Fruit fly (Drosophila melanogaster) whole organism, embryonic: ENCODE data around the gene Mbs.

Experiments used
- Asciz ChIP-seq: fragments of 200-800 bp; sonication (Bioruptor generic); optimal IDR thresholded peaks from 2 replicates; lab custom pipeline; 2017; ENCODE audit warnings: missing biosample characterization, mild to moderate bottlenecking, missing genetic modification characterization, missing genetic modification reagents
- Atf6 ChIP-seq: fragments of 200-800 bp; sonication (Bioruptor generic); IDR thresholded peaks from 2 replicates; pipeline ENCODE4 v1.3.6; 2022; ENCODE audit warnings: missing biosample characterization, missing genetic modification characterization
- CG10267 ChIP-seq: fragments of 200-800 bp; sonication (Bioruptor generic); optimal IDR thresholded peaks from 2 replicates; lab custom pipeline; 2018; ENCODE audit warnings: missing biosample characterization, mild to moderate bottlenecking, missing genetic modification characterization, moderate library complexity
- CG12299 ChIP-seq: fragments of 200-800 bp; sonication (Bioruptor generic); optimal IDR thresholded peaks from 2 replicates; lab custom pipeline; 2018; ENCODE audit warnings: missing biosample characterization, mild to moderate bottlenecking, missing genetic modification characterization
- CG13287 ChIP-seq: fragments of 200-800 bp; sonication (Bioruptor generic); IDR thresholded peaks from 2 replicates; pipeline ENCODE4 v1.3.6; 2022; ENCODE audit warnings: missing biosample characterization, missing genetic modification characterization; ENCODE audit not compliant: partially characterized antibody
- CG14860 ChIP-seq: fragments of 200-800 bp; sonication (Bioruptor generic); IDR thresholded peaks from 3 replicates; pipeline ENCODE4 v1.3.6; 2022; ENCODE audit warnings: missing biosample characterization, missing genetic modification characterization; ENCODE audit not compliant: partially characterized antibody
- CG1529 ChIP-seq: fragments of 200-800 bp; sonication (Bioruptor generic); optimal IDR thresholded peaks from 3 replicates; lab custom pipeline; 2018; ENCODE audit warnings: missing biosample characterization, missing genetic modification characterization
- CG17186 ChIP-seq: fragments of 200-800 bp; sonication (Bioruptor generic); optimal IDR thresholded peaks from 3 replicates; lab custom pipeline; 2017; ENCODE audit warnings: missing biosample characterization, missing genetic modification reagents, missing genetic modification characterization
- CG17328 ChIP-seq: fragments of 200-800 bp; sonication (Bioruptor generic); IDR thresholded peaks from 2 replicates; pipeline ENCODE4 v1.3.6; 2022; ENCODE audit warnings: missing biosample characterization, missing genetic modification characterization
- CG18476 ChIP-seq: fragments of 200-800 bp; sonication (Bioruptor generic); optimal IDR thresholded peaks from 2 replicates; lab custom pipeline; 2016; ENCODE audit warnings: missing biosample characterization, mild to moderate bottlenecking, missing genetic modification characterization
- CG2116 ChIP-seq: fragments of 200-800 bp; sonication (Bioruptor generic); optimal IDR thresholded peaks from 3 replicates; lab custom pipeline; 2018; ENCODE audit warnings: missing biosample characterization, mild to moderate bottlenecking, missing genetic modification characterization
- CG2120 ChIP-seq: fragments of 200-800 bp; sonication (Bioruptor generic); optimal IDR thresholded peaks from 3 replicates; lab custom pipeline; 2016; ENCODE audit warnings: missing biosample characterization, missing genetic modification characterization
- CG30020 ChIP-seq: fragments of 200-800 bp; optimal IDR thresholded peaks from 2 replicates; lab custom pipeline; 2019; ENCODE audit warnings: missing biosample characterization, mild to moderate bottlenecking, missing genetic modification characterization, moderate library complexity
- CG3065 ChIP-seq: fragments of 200-800 bp; sonication (Bioruptor generic); optimal IDR thresholded peaks from 2 replicates; lab custom pipeline; 2016; ENCODE audit warnings: missing biosample characterization, missing genetic modification characterization
- CG34376 ChIP-seq: fragments of 200-800 bp; sonication (Bioruptor generic); optimal IDR thresholded peaks from 2 replicates; lab custom pipeline; 2018; ENCODE audit warnings: missing biosample characterization, mild to moderate bottlenecking, missing genetic modification characterization
- CG6791 ChIP-seq: fragments of 200-800 bp; sonication (Bioruptor generic); IDR thresholded peaks from 3 replicates; pipeline ENCODE4 v1.3.6; 2022; ENCODE audit warnings: missing biosample characterization, missing genetic modification characterization; ENCODE audit not compliant: partially characterized antibody
- CG7357 ChIP-seq: fragments of 200-800 bp; sonication (Bioruptor generic); IDR thresholded peaks from 3 replicates; pipeline ENCODE4 v1.3.6; 2022; ENCODE audit warnings: missing biosample characterization, missing genetic modification characterization
- CG7745 ChIP-seq: fragments of 200-800 bp; sonication (Bioruptor generic); optimal IDR thresholded peaks from 2 replicates; lab custom pipeline; 2018; ENCODE audit warnings: missing biosample characterization, mild to moderate bottlenecking, missing genetic modification characterization, moderate library complexity
- CG9817 ChIP-seq: fragments of 200-800 bp; sonication (Bioruptor generic); optimal IDR thresholded peaks from 2 replicates; lab custom pipeline; 2018; ENCODE audit warnings: missing biosample characterization, mild to moderate bottlenecking, missing genetic modification characterization, moderate library complexity
- CHES-1-like ChIP-seq: fragments of 200-800 bp; sonication (Bioruptor generic); optimal IDR thresholded peaks from 2 replicates; lab custom pipeline; 2016; ENCODE audit warnings: missing biosample characterization, missing genetic modification characterization
- D ChIP-seq, 2 experiments: fragments of 200-800 bp in 1 of 2; fragments of >200 bp in 1 of 2; sonication (Bioruptor generic) in 1 of 2; optimal IDR thresholded peaks; 2 replicates in 1 of 2; 3 replicates in 1 of 2; lab custom pipeline; 2017; ENCODE audit warnings: mild to moderate bottlenecking in 1 of 2, missing biosample characterization in 1 of 2, missing genetic modification characterization in 1 of 2, missing genetic modification reagents in 1 of 2
- Dek ChIP-seq: fragments of 200-800 bp; sonication (Bioruptor generic); optimal IDR thresholded peaks from 3 replicates; lab custom pipeline; 2019; ENCODE audit warnings: missing biosample characterization, mild to moderate bottlenecking, missing genetic modification characterization, moderate library complexity
- Drgx ChIP-seq: fragments of 200-800 bp; sonication (Bioruptor generic); IDR thresholded peaks from 2 replicates; pipeline ENCODE4 v1.3.6; 2022; ENCODE audit warnings: missing biosample characterization, missing genetic modification characterization
- HLH4C ChIP-seq: fragments of 200-800 bp; sonication (Bioruptor generic); IDR thresholded peaks from 3 replicates; pipeline ENCODE4 v1.3.6; 2022; ENCODE audit warnings: missing biosample characterization, missing genetic modification characterization; ENCODE audit not compliant: partially characterized antibody
- HmgZ ChIP-seq: fragments of 200-800 bp; sonication (Bioruptor generic); optimal IDR thresholded peaks from 2 replicates; lab custom pipeline; 2018; ENCODE audit warnings: missing biosample characterization, mild to moderate bottlenecking, missing genetic modification characterization
- MBD-R2 ChIP-seq: fragments of 200-800 bp; sonication (Bioruptor generic); IDR thresholded peaks from 2 replicates; pipeline ENCODE4 v1.3.6; 2022; ENCODE audit warnings: missing biosample characterization, missing genetic modification characterization
- PHDP ChIP-seq: fragments of 200-800 bp; sonication (Bioruptor generic); optimal IDR thresholded peaks from 3 replicates; lab custom pipeline; 2018; ENCODE audit warnings: missing biosample characterization, mild to moderate bottlenecking, missing genetic modification characterization, moderate library complexity
- Pdp1 ChIP-seq, 2 experiments: fragments of 200-800 bp; sonication (Bioruptor generic); optimal IDR thresholded peaks; 3 replicates each; lab custom pipeline; 2016; ENCODE audit warnings: missing biosample characterization in 2 of 2, missing genetic modification characterization in 2 of 2, mild to moderate bottlenecking in 1 of 2, moderate library complexity in 1 of 2
- Rfx ChIP-seq: fragments of 200-800 bp; sonication (Bioruptor generic); IDR thresholded peaks from 2 replicates; pipeline ENCODE4 v1.3.6; 2022; ENCODE audit warnings: missing biosample characterization, missing genetic modification characterization
- Sry-δ ChIP-seq: fragments of 200-800 bp; sonication (Bioruptor generic); optimal IDR thresholded peaks from 2 replicates; lab custom pipeline; 2016; ENCODE audit warnings: missing biosample characterization, missing genetic modification characterization
- ato ChIP-seq: fragments of 200-800 bp; sonication (Bioruptor generic); IDR thresholded peaks from 2 replicates; pipeline ENCODE4 v1.3.6; 2022; ENCODE audit warnings: missing biosample characterization, missing genetic modification characterization; ENCODE audit not compliant: partially characterized antibody
- cg ChIP-seq: fragments of 200-800 bp; sonication (Bioruptor generic); optimal IDR thresholded peaks from 3 replicates; lab custom pipeline; 2019; ENCODE audit warnings: missing biosample characterization, mild to moderate bottlenecking, missing genetic modification characterization, moderate library complexity
- gro ChIP-seq: fragments of 200-800 bp; sonication (Bioruptor generic); optimal IDR thresholded peaks from 2 replicates; lab custom pipeline; 2016; ENCODE audit warnings: missing biosample characterization, missing genetic modification characterization
- gsb ChIP-seq: fragments of 200-800 bp; sonication (Bioruptor generic); IDR thresholded peaks from 2 replicates; pipeline ENCODE4 v1.3.6; 2022; ENCODE audit warnings: missing biosample characterization, missing genetic modification characterization
- hb ChIP-seq: fragments of 200-800 bp; sonication (Bioruptor generic); IDR thresholded peaks from 3 replicates; pipeline ENCODE4 v1.3.6; 2022; ENCODE audit warnings: missing biosample characterization, missing genetic modification characterization; ENCODE audit not compliant: partially characterized antibody
- hbn ChIP-seq: fragments of 200-800 bp; sonication (Bioruptor generic); IDR thresholded peaks from 2 replicates; pipeline ENCODE4 v1.3.6; 2022; ENCODE audit warnings: missing biosample characterization, missing genetic modification characterization; ENCODE audit not compliant: partially characterized antibody
- kah ChIP-seq: fragments of 200-800 bp; sonication (Bioruptor generic); optimal IDR thresholded peaks from 2 replicates; lab custom pipeline; 2018; ENCODE audit warnings: missing biosample characterization, mild to moderate bottlenecking, missing genetic modification characterization
- mld ChIP-seq: fragments of 200-800 bp; sonication (Bioruptor generic); IDR thresholded peaks from 3 replicates; pipeline ENCODE4 v1.3.6; 2022; ENCODE audit warnings: missing biosample characterization, missing genetic modification characterization; ENCODE audit not compliant: partially characterized antibody
- nerfin-1 ChIP-seq: fragments of 200-800 bp; sonication (Bioruptor generic); optimal IDR thresholded peaks from 3 replicates; lab custom pipeline; 2019; ENCODE audit warnings: missing biosample characterization, mild to moderate bottlenecking, missing genetic modification characterization, moderate library complexity
- nerfin-2 ChIP-seq: fragments of 200-800 bp; sonication (Bioruptor generic); IDR thresholded peaks from 2 replicates; pipeline ENCODE4 v1.3.6; 2022; ENCODE audit warnings: missing biosample characterization, missing genetic modification characterization; ENCODE audit not compliant: partially characterized antibody
- pan ChIP-seq, 4 experiments: fragments of >200 bp in 3 of 4; fragments of 200-800 bp in 1 of 4; sonication (Bioruptor generic) in 1 of 4; optimal IDR thresholded peaks in 3 of 4; IDR thresholded peaks in 1 of 4; 2 replicates each; pipeline versions ENCODE4 v1.3.6 to Lab custom; 2017 to 2022; ENCODE audit warnings: missing biosample characterization in 2 of 4, missing genetic modification characterization in 2 of 4, mixed read lengths in 1 of 4
- row ChIP-seq: fragments of 200-800 bp; sonication (Bioruptor generic); IDR thresholded peaks from 3 replicates; pipeline ENCODE4 v1.3.6; 2022; ENCODE audit warnings: missing biosample characterization, missing genetic modification characterization
- sens ChIP-seq: fragments of 200-800 bp; sonication (Bioruptor generic); peaks from one replicate; lab custom pipeline; 2016; ENCODE audit warnings: missing biosample characterization, missing genetic modification characterization
- sim ChIP-seq: fragments of 200-800 bp; sonication (Bioruptor generic); IDR thresholded peaks from 2 replicates; pipeline ENCODE4 v1.3.6; 2022; ENCODE audit warnings: missing biosample characterization, missing genetic modification characterization
- so ChIP-seq: fragments of 200-800 bp; sonication (Bioruptor generic); IDR thresholded peaks from 3 replicates; pipeline ENCODE4 v1.3.6; 2022; ENCODE audit warnings: missing biosample characterization, missing genetic modification characterization
- stwl ChIP-seq: fragments of 200-800 bp; sonication (Bioruptor generic); optimal IDR thresholded peaks from 3 replicates; lab custom pipeline; 2018; ENCODE audit warnings: missing biosample characterization, mild to moderate bottlenecking, missing genetic modification characterization, moderate library complexity
- tio ChIP-seq: fragments of 200-800 bp; sonication (Bioruptor generic); optimal IDR thresholded peaks from 2 replicates; lab custom pipeline; 2017; ENCODE audit warnings: missing biosample characterization, missing genetic modification characterization, inconsistent platforms
- unc-4 ChIP-seq: fragments of 200-800 bp; sonication (Bioruptor generic); IDR thresholded peaks from 2 replicates; pipeline ENCODE4 v1.3.6; 2022; ENCODE audit warnings: missing biosample characterization, missing genetic modification characterization; ENCODE audit not compliant: partially characterized antibody

Mbs gene

dm6 chr3L:16090330-16090803, 38.6 kb downstream of the Mbs start, which contains the start of the genes CG5235 and ClC-c (continued):
- TF ChIP-seq CG17186 (peak; percentile 55), Dek (tag; lab: Kevin White, UChicago) (no peak), ato (peak; percentile 78), CG7357 (GFP tag; lab: Robert Waterston, UW) (no peak), CG7745 (tag; lab: Kevin White, UChicago) (peak; percentile 46), HLH4C (GFP tag; lab: Robert Waterston, UW) (peak; percentile 84), stwl (tag; lab: Kevin White, UChicago) (peak; percentile 65), CG3065 (GFP tag; lab: Kevin White, UChicago) (no peak), mld (GFP tag; lab: Robert Waterston, UW) (peak; percentile 71; the same call in 1 of the 3 replicates), Sry-δ (peak; percentile 66), CG17328 (GFP tag; lab: Robert Waterston, UW) (no peak), PHDP (tag; lab: Kevin White, UChicago) (no peak), HmgZ (tag; lab: Kevin White, UChicago) (peak; percentile 26), CG10267 (tag; lab: Kevin White, UChicago) (peak; percentile 40), nerfin-2 (GFP tag; lab: Robert Waterston, UW) (peak; percentile 81), unc-4 (peak; percentile 84), nerfin-1 (tag; lab: Kevin White, UChicago) (no peak), CG6791 (GFP tag; lab: Robert Waterston, UW) (peak; percentile 88), CG18476 (GFP tag; lab: Kevin White, UChicago) (no peak), row (GFP tag; lab: Robert Waterston, UW) (peak; percentile 7; the same call in 1 of the 3 replicates), gro (GFP tag; lab: Kevin White, UChicago) (peak; percentile 25), Pdp1 (GFP tag; optimal IDR thresholded peaks at IDR 0.05; lab: Kevin White, UChicago) (peak in 1 of 2 experiments; percentile 22), CG1529 (GFP tag; lab: Kevin White, UChicago) (no peak), D (optimal IDR thresholded peaks at IDR 0.05; lab: Kevin White, UChicago) (peak; percentile 41), D (GFP tag; optimal IDR thresholded peaks at IDR 0.05; lab: Kevin White, UChicago) (no peak), sim (GFP tag; lab: Robert Waterston, UW) (no peak), Asciz (GFP tag; lab: Kevin White, UChicago) (no peak), kah (no peak), hbn (peak; percentile 77), CG9817 (tag; lab: Kevin White, UChicago) (no peak), sens (GFP tag; lab: Kevin White, UChicago) (peak; percentile 37), Drgx (GFP tag; lab: Robert Waterston, UW) (no peak), pan (optimal IDR thresholded peaks at IDR 0.05; lab: Kevin White, UChicago) (no peak), pan (GFP tag; optimal IDR thresholded peaks at IDR 0.05 in 1 of 2, IDR thresholded peaks at IDR 0.05 in 1 of 2) (no peak), so (no peak), hb (peak; percentile 78), CG12299 (tag; lab: Kevin White, UChicago) (no peak), Rfx (GFP tag; lab: Robert Waterston, UW) (no peak), MBD-R2 (GFP tag; lab: Robert Waterston, UW) (peak; percentile 56), CHES-1-like (GFP tag; lab: Kevin White, UChicago) (peak; percentile 51), CG30020 (tag; lab: Kevin White, UChicago) (peak; percentile 1), CG2120 (GFP tag; lab: Kevin White, UChicago) (peak; percentile 9), CG34376 (peak; percentile 45), tio (GFP tag; lab: Kevin White, UChicago) (no peak), gsb (GFP tag; lab: Robert Waterston, UW) (no peak), cg (GFP tag; lab: Kevin White, UChicago) (peak; percentile 81), CG13287 (GFP tag; lab: Robert Waterston, UW) (peak; percentile 88), Atf6 (GFP tag; lab: Robert Waterston, UW) (0 out of 2 replicates have a peak, but pooled peaks have one; percentile 34), CG14860 (peak; percentile 72), CG2116 (GFP tag; lab: Kevin White, UChicago) (peak; percentile 52)
